Worm (Caenorhabditis elegans) whole organism, late embryonic: ENCODE measurements around the gene marc-1.

Source experiments
- C08G9.2 ChIP-seq: sonication (generic microtip); optimal IDR thresholded peaks from 2 replicates; lab custom pipeline; 2016; ENCODE audit warnings: mild to moderate bottlenecking, missing genetic modification characterization, moderate library complexity, missing compliant biosample characterization
- K02D7.2 ChIP-seq: sonication (generic microtip); optimal IDR thresholded peaks from 2 replicates; lab custom pipeline; 2017; ENCODE audit warnings: mild to moderate bottlenecking, missing genetic modification characterization, missing compliant biosample characterization
- Y22D7AL.16 ChIP-seq: sonication (generic microtip); optimal IDR thresholded peaks from 2 replicates; lab custom pipeline; 2016; ENCODE audit warnings: missing genetic modification characterization, missing compliant biosample characterization
- ahr-1 ChIP-seq: sonication (generic microtip); optimal IDR thresholded peaks from 2 replicates; lab custom pipeline; 2016; ENCODE audit warnings: missing genetic modification characterization, missing compliant biosample characterization
- ceh-19 ChIP-seq: fragments of 200-800 bp; sonication (Bioruptor generic); optimal IDR thresholded peaks from 2 replicates; lab custom pipeline; 2018; ENCODE audit warnings: mild to moderate bottlenecking, missing genetic modification characterization, missing compliant biosample characterization
- ceh-22 ChIP-seq: sonication (generic microtip); optimal IDR thresholded peaks from 2 replicates; lab custom pipeline; 2017; ENCODE audit warnings: missing biosample characterization, missing genetic modification characterization
- ceh-24 ChIP-seq: sonication (generic microtip); optimal IDR thresholded peaks from 2 replicates; lab custom pipeline; 2016; ENCODE audit warnings: mild to moderate bottlenecking, missing genetic modification characterization, missing compliant biosample characterization
- ceh-30 ChIP-seq: fragments of 150-350 bp; optimal IDR thresholded peaks from 2 replicates; lab custom pipeline; 2014; ENCODE audit warnings: missing biosample characterization, missing genetic modification characterization
- ceh-31 ChIP-seq: sonication (generic microtip); optimal IDR thresholded peaks from 2 replicates; lab custom pipeline; 2016; ENCODE audit warnings: missing genetic modification characterization, missing compliant biosample characterization
- ceh-48 ChIP-seq: sonication (generic microtip); optimal IDR thresholded peaks from 2 replicates; lab custom pipeline; 2016; ENCODE audit warnings: missing genetic modification characterization, inconsistent platforms, missing compliant biosample characterization
- ceh-6 ChIP-seq: fragments of 200-800 bp; sonication (Bioruptor generic); optimal IDR thresholded peaks from 2 replicates; lab custom pipeline; 2018; ENCODE audit warnings: mild to moderate bottlenecking, missing genetic modification characterization, missing compliant biosample characterization
- che-1 ChIP-seq: sonication (generic microtip); optimal IDR thresholded peaks from 2 replicates; lab custom pipeline; 2016; ENCODE audit warnings: mild to moderate bottlenecking, missing genetic modification characterization, missing compliant biosample characterization
- elt-2 ChIP-seq: sonication (generic microtip); optimal IDR thresholded peaks from 2 replicates; lab custom pipeline; 2016; ENCODE audit warnings: missing genetic modification reagents, missing genetic modification characterization, missing compliant biosample characterization
- elt-4 ChIP-seq: sonication (generic microtip); optimal IDR thresholded peaks from 2 replicates; lab custom pipeline; 2016; ENCODE audit warnings: missing genetic modification characterization, missing compliant biosample characterization
- ets-4 ChIP-seq: sonication (generic microtip); optimal IDR thresholded peaks from 2 replicates; lab custom pipeline; 2016; ENCODE audit warnings: missing genetic modification characterization, missing compliant biosample characterization
- eyg-1 ChIP-seq: sonication (generic microtip); optimal IDR thresholded peaks from 2 replicates; lab custom pipeline; 2016; ENCODE audit warnings: missing genotype, missing genetic modification characterization, missing compliant biosample characterization
- fax-1 ChIP-seq: sonication (generic microtip); optimal IDR thresholded peaks from 2 replicates; lab custom pipeline; 2016; ENCODE audit warnings: missing genotype, missing genetic modification characterization, missing compliant biosample characterization
- fkh-10 ChIP-seq: fragments of 150-350 bp; optimal IDR thresholded peaks from 2 replicates; lab custom pipeline; 2014; ENCODE audit warnings: missing biosample characterization, missing genetic modification reagents, missing genetic modification characterization
- fkh-6 ChIP-seq: sonication (generic microtip); optimal IDR thresholded peaks from 2 replicates; lab custom pipeline; 2016; ENCODE audit warnings: missing genetic modification characterization, missing compliant biosample characterization
- gmeb-2 ChIP-seq: sonication (generic microtip); optimal IDR thresholded peaks from 2 replicates; lab custom pipeline; 2016; ENCODE audit warnings: missing genetic modification characterization, inconsistent platforms, missing compliant biosample characterization
- hlh-6 ChIP-seq: sonication (generic microtip); optimal IDR thresholded peaks from 2 replicates; lab custom pipeline; 2016; ENCODE audit warnings: missing genotype, missing genetic modification characterization, missing compliant biosample characterization
- lim-6 ChIP-seq: sonication (generic microtip); optimal IDR thresholded peaks from 2 replicates; lab custom pipeline; 2016; ENCODE audit warnings: missing genetic modification characterization, missing compliant biosample characterization
- madf-2 ChIP-seq: sonication (generic microtip); optimal IDR thresholded peaks from 2 replicates; lab custom pipeline; 2017; ENCODE audit warnings: missing genetic modification characterization, missing compliant biosample characterization
- nfya-1 ChIP-seq: sonication (generic microtip); optimal IDR thresholded peaks from 2 replicates; lab custom pipeline; 2017; ENCODE audit warnings: missing genetic modification characterization, mild to moderate bottlenecking, missing compliant biosample characterization, antibody characterized with exemption, moderate library complexity
- nhr-11 ChIP-seq: fragments of 150-350 bp; optimal IDR thresholded peaks from 2 replicates; lab custom pipeline; 2014; ENCODE audit warnings: missing biosample characterization, missing genetic modification characterization
- odd-2 ChIP-seq: sonication (generic microtip); optimal IDR thresholded peaks from 2 replicates; lab custom pipeline; 2017; ENCODE audit warnings: antibody characterized with exemption, mild to moderate bottlenecking, missing genetic modification characterization, missing compliant biosample characterization
- pat-9 ChIP-seq: fragments of 200-800 bp; sonication (Bioruptor generic); optimal IDR thresholded peaks from 2 replicates; lab custom pipeline; 2018; ENCODE audit warnings: mild to moderate bottlenecking, missing genetic modification characterization, moderate library complexity, missing compliant biosample characterization
- pqm-1 ChIP-seq: sonication (generic microtip); optimal IDR thresholded peaks from 2 replicates; lab custom pipeline; 2016; ENCODE audit warnings: missing genetic modification characterization, missing compliant biosample characterization
- ref-2 ChIP-seq: sonication (generic microtip); optimal IDR thresholded peaks from 2 replicates; lab custom pipeline; 2016; ENCODE audit warnings: missing genetic modification characterization, missing compliant biosample characterization
- sdc-2 ChIP-seq: sonication (generic microtip); optimal IDR thresholded peaks from 2 replicates; lab custom pipeline; 2016; ENCODE audit warnings: missing genotype, missing genetic modification characterization, missing compliant biosample characterization
- sox-2 ChIP-seq: fragments of 200-800 bp; sonication (Bioruptor generic); IDR thresholded peaks from 2 replicates; pipeline ENCODE4 v1.3.6; 2022; ENCODE audit warnings: missing genetic modification reagents, missing genetic modification characterization, missing compliant biosample characterization
- tbx-2 ChIP-seq: sonication (generic microtip); optimal IDR thresholded peaks from 2 replicates; lab custom pipeline; 2016; ENCODE audit warnings: missing genetic modification characterization, missing compliant biosample characterization
- tbx-7 ChIP-seq: sonication (generic microtip); optimal IDR thresholded peaks from 2 replicates; lab custom pipeline; 2016; ENCODE audit warnings: missing genotype, missing genetic modification characterization, missing compliant biosample characterization
- ttx-3 ChIP-seq: sonication (generic microtip); optimal IDR thresholded peaks from 2 replicates; lab custom pipeline; 2016; ENCODE audit warnings: missing genetic modification reagents, missing genetic modification characterization, missing compliant biosample characterization
- unc-42 ChIP-seq: sonication (generic microtip); optimal IDR thresholded peaks from 2 replicates; lab custom pipeline; 2016; ENCODE audit warnings: missing genotype, missing genetic modification characterization, missing compliant biosample characterization
- unc-55 ChIP-seq: sonication (generic microtip); optimal IDR thresholded peaks from 2 replicates; lab custom pipeline; 2017; ENCODE audit warnings: missing biosample characterization, missing genetic modification reagents, missing genetic modification characterization
- zip-5 ChIP-seq: sonication (generic microtip); optimal IDR thresholded peaks from 2 replicates; lab custom pipeline; 2016; ENCODE audit warnings: missing genetic modification characterization, missing compliant biosample characterization

The marc-1 gene

ce11 chrV:9704399-9704798 is 35.1 kb upstream of the marc-1 start:
- peak; percentile 76 for TF ChIP-seq ceh-48 (tag; lab: Kevin White, UChicago)
- TF ChIP-seq unc-55 (GFP tag; lab: Kevin White, UChicago) = peak; percentile 36
- TF ChIP-seq nfya-1 (tag; lab: Kevin White, UChicago) = peak; percentile 43
- peak; percentile 23 for TF ChIP-seq ceh-19 (GFP tag; lab: Kevin White, UChicago)
- no peak for TF ChIP-seq sdc-2 (tag; lab: Kevin White, UChicago)
- TF ChIP-seq ceh-31 = peak; percentile 65
- no peak for TF ChIP-seq lim-6 (tag; lab: Kevin White, UChicago)
- no peak for TF ChIP-seq C08G9.2 (tag; lab: Kevin White, UChicago)
- TF ChIP-seq, all 69 proteins: peak for 5

- TF ChIP-seq ets-4 (tag; lab: Kevin White, UChicago) (no peak), madf-2 (tag; lab: Kevin White, UChicago) (no peak), gmeb-2 (tag; lab: Kevin White, UChicago) (no peak), zip-5 (tag; lab: Kevin White, UChicago) (no peak), ahr-1 (tag; lab: Kevin White, UChicago) (no peak), elt-4 (tag; lab: Kevin White, UChicago) (no peak), ttx-3 (tag; lab: Kevin White, UChicago) (no peak), che-1 (tag; lab: Kevin White, UChicago) (no peak), fkh-6 (tag; lab: Kevin White, UChicago) (no peak), pqm-1 (no peak), ceh-30 (tag; lab: Kevin White, UChicago) (no peak)
- TF ChIP-seq, all 69 proteins: peak for 0
Measured at ce11 chrV:9706592-9706991, 32.9 kb upstream of the marc-1 start.

- no peak for TF ChIP-seq tbx-7 (tag; lab: Kevin White, UChicago)
- no peak for TF ChIP-seq ceh-22 (tag; lab: Kevin White, UChicago)
- TF ChIP-seq K02D7.2 (tag; lab: Kevin White, UChicago) = no peak
- TF ChIP-seq fkh-10 (GFP tag; lab: Kevin White, UChicago) = no peak
- no peak for TF ChIP-seq C08G9.2 (tag; lab: Kevin White, UChicago)
- no peak for TF ChIP-seq ceh-24
- TF ChIP-seq nhr-11 (tag; lab: Kevin White, UChicago) = no peak
- no peak for TF ChIP-seq unc-42 (tag; lab: Kevin White, UChicago)
- no peak for TF ChIP-seq hlh-6 (tag; lab: Kevin White, UChicago)
- no peak for TF ChIP-seq fax-1 (tag; lab: Kevin White, UChicago)
- TF ChIP-seq ceh-48 (tag; lab: Kevin White, UChicago) = no peak
- no peak for TF ChIP-seq odd-2 (tag; lab: Kevin White, UChicago)
- no peak for TF ChIP-seq che-1 (tag; lab: Kevin White, UChicago)
- no peak for TF ChIP-seq sox-2 (GFP tag; lab: Robert Waterston, UW)
- TF ChIP-seq eyg-1 (tag; lab: Kevin White, UChicago) = no peak
- TF ChIP-seq pat-9 (tag; lab: Kevin White, UChicago) = no peak
- TF ChIP-seq Y22D7AL.16 (tag; lab: Kevin White, UChicago) = no peak
Measured at ce11 chrV:9709747-9710146, 29.8 kb upstream of the marc-1 start, which contains the start of gene tag-120. tag-120 (minus strand) TSS chrV:9709814.

DNA sequence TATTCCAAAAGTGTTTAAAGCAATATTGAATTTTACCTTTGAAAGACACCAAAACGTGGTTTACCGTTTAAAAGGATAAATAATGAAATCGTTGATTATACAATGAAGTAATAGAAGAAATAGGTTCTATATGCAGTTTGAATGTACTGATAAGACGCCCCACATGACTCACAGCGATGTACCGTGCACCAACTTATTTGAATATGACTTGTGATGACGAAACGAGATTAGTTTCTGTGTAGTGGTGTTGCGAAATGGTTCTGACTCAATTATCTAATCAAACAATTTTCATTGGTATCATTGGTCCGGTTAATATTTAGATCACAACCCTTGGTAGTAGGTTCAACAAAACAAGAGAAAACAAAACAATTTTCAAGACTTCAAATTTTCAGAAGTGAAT is 28.3 kb upstream of the marc-1 start:
- no peak for TF ChIP-seq ceh-48 (tag; lab: Kevin White, UChicago)
- TF ChIP-seq unc-42 (tag; lab: Kevin White, UChicago) = no peak
- no peak for TF ChIP-seq ref-2 (tag; lab: Kevin White, UChicago)
- no peak for TF ChIP-seq ceh-6 (GFP tag; lab: Kevin White, UChicago)
- peak; percentile 81 for TF ChIP-seq elt-2
- TF ChIP-seq gmeb-2 (tag; lab: Kevin White, UChicago) = no peak
- no peak for TF ChIP-seq tbx-2 (tag; lab: Kevin White, UChicago)
